Fruit fly (Drosophila melanogaster) whole organism, prepupa: Measurements from ENCODE around the gene Kr-h1.

Experiments
- CG15336 ChIP-seq: fragments of 200-800 bp; sonication (Bioruptor generic); IDR thresholded peaks from 2 replicates; pipeline ENCODE4 v1.3.6; 2022; ENCODE audit warnings: missing biosample characterization, missing genetic modification characterization
- CG1621 ChIP-seq: fragments of 200-800 bp; sonication (Bioruptor generic); optimal IDR thresholded peaks from 3 replicates; lab custom pipeline; 2018; ENCODE audit warnings: missing biosample characterization, mild to moderate bottlenecking, missing genetic modification characterization
- CG8319 ChIP-seq: fragments of 200-800 bp; sonication (Bioruptor generic); optimal IDR thresholded peaks from 3 replicates; lab custom pipeline; 2016; ENCODE audit warnings: missing biosample characterization, missing genetic modification characterization
- CG9139 ChIP-seq: fragments of 200-800 bp; sonication (Bioruptor generic); optimal IDR thresholded peaks from 3 replicates; lab custom pipeline; 2017; ENCODE audit warnings: missing biosample characterization, mild to moderate bottlenecking, missing genetic modification characterization
- Ets21C ChIP-seq: fragments of 200-800 bp; sonication (Bioruptor generic); optimal IDR thresholded peaks from 3 replicates; lab custom pipeline; 2016; ENCODE audit warnings: missing biosample characterization, missing genetic modification characterization
- Hr39 ChIP-seq: fragments of 200-800 bp; sonication (Bioruptor generic); optimal IDR thresholded peaks from 2 replicates; lab custom pipeline; 2016; ENCODE audit warnings: missing biosample characterization, missing genetic modification characterization
- OdsH ChIP-seq: fragments of 200-800 bp; sonication (Bioruptor generic); optimal IDR thresholded peaks from 3 replicates; lab custom pipeline; 2016; ENCODE audit warnings: missing biosample characterization, missing genetic modification characterization
- fd85E ChIP-seq: fragments of 200-800 bp; sonication (Bioruptor generic); optimal IDR thresholded peaks from 3 replicates; lab custom pipeline; 2016; ENCODE audit warnings: missing biosample characterization, missing genetic modification characterization
- fkh ChIP-seq: fragments of 200-800 bp; sonication (Bioruptor generic); optimal IDR thresholded peaks from 3 replicates; lab custom pipeline; 2017; ENCODE audit warnings: missing biosample characterization, mild to moderate bottlenecking, missing genetic modification characterization, moderate library complexity
- salr ChIP-seq, 2 experiments: fragments of 200-800 bp; sonication (Bioruptor generic); optimal IDR thresholded peaks; 3 replicates each; lab custom pipeline; 2016 to 2018; ENCODE audit warnings: missing biosample characterization in 2 of 2, missing genetic modification characterization in 2 of 2, mild to moderate bottlenecking in 1 of 2

- TF ChIP-seq fkh (GFP tag; lab: Kevin White, UChicago) (no peak), Ets21C (GFP tag; lab: Kevin White, UChicago) (no peak), CG8319 (GFP tag; lab: Kevin White, UChicago) (no peak), CG1621 (tag; lab: Kevin White, UChicago) (no peak), salr (GFP tag; optimal IDR thresholded peaks at IDR 0.05; lab: Kevin White, UChicago) (no peak), CG9139 (GFP tag; lab: Kevin White, UChicago) (no peak), Hr39 (GFP tag; lab: Kevin White, UChicago) (no peak), CG15336 (no peak), fd85E (GFP tag; lab: Kevin White, UChicago) (no peak), OdsH (GFP tag; lab: Kevin White, UChicago) (no peak)
Observed at dm6 chr2L:6034344-6034743, 48.1 kb upstream of the Kr-h1 start, which contains the start of gene CG9109.
